Worm (Caenorhabditis elegans) whole organism, L2 larva: ENCODE data around the gene evl-20.

ENCODE experiments used
- C34F6.9 ChIP-seq: fragments of 150-350 bp; optimal IDR thresholded peaks from 2 replicates; lab custom pipeline; 2014; ENCODE audit warnings: missing biosample characterization, missing genetic modification characterization
- F13H6.1 ChIP-seq: sonication (generic microtip); optimal IDR thresholded peaks from 2 replicates; lab custom pipeline; 2016; ENCODE audit warnings: missing genetic modification characterization, missing compliant biosample characterization
- R02D3.7 ChIP-seq: fragments of 150-350 bp; optimal IDR thresholded peaks from 2 replicates; lab custom pipeline; 2014; ENCODE audit warnings: missing biosample characterization, missing genetic modification characterization
- Y55F3AM.14 ChIP-seq: fragments of 200-800 bp; sonication (Bioruptor generic); optimal IDR thresholded peaks from 2 replicates; lab custom pipeline; 2018; ENCODE audit warnings: mild to moderate bottlenecking, missing genetic modification characterization, missing compliant biosample characterization
- ZK546.5 ChIP-seq: sonication (generic microtip); optimal IDR thresholded peaks from 2 replicates; lab custom pipeline; 2017; ENCODE audit warnings: missing biosample characterization, missing genetic modification characterization
- alr-1 ChIP-seq: fragments of 150-350 bp; optimal IDR thresholded peaks from 2 replicates; lab custom pipeline; 2014; ENCODE audit warnings: missing biosample characterization, missing genetic modification characterization
- aly-2 ChIP-seq: fragments of 150-350 bp; optimal IDR thresholded peaks from 2 replicates; lab custom pipeline; 2014; ENCODE audit warnings: missing biosample characterization, missing genetic modification characterization
- ama-1 ChIP-seq: fragments of 150-350 bp; optimal IDR thresholded peaks from 2 replicates; lab custom pipeline; 2018; ENCODE audit warnings: inconsistent platforms
- blmp-1 ChIP-seq: sonication (generic microtip); optimal IDR thresholded peaks from 2 replicates; lab custom pipeline; 2017; ENCODE audit warnings: missing genetic modification characterization, mild to moderate bottlenecking, missing compliant biosample characterization, antibody characterized with exemption, moderate library complexity; ENCODE audit not compliant: insufficient read depth
- ceh-16 ChIP-seq: fragments of 150-350 bp; optimal IDR thresholded peaks from 2 replicates; lab custom pipeline; 2014; ENCODE audit warnings: missing biosample characterization, missing genetic modification characterization
- ceh-82 ChIP-seq: fragments of 150-350 bp; optimal IDR thresholded peaks from 2 replicates; lab custom pipeline; 2014; ENCODE audit warnings: missing biosample characterization, missing genetic modification characterization
- crh-2 ChIP-seq: sonication (generic microtip); optimal IDR thresholded peaks from 2 replicates; lab custom pipeline; 2017; ENCODE audit warnings: missing biosample characterization, missing genetic modification characterization
- dmd-4 ChIP-seq: sonication (generic microtip); optimal IDR thresholded peaks from 2 replicates; lab custom pipeline; 2017; ENCODE audit warnings: missing biosample characterization, missing genetic modification characterization
- egl-27 ChIP-seq: sonication (generic microtip); optimal IDR thresholded peaks from 3 replicates; lab custom pipeline; 2017; ENCODE audit warnings: missing biosample characterization, missing genetic modification reagents, missing genetic modification characterization
- elt-1 ChIP-seq: fragments of 150-350 bp; optimal IDR thresholded peaks from 2 replicates; lab custom pipeline; 2014; ENCODE audit warnings: missing biosample characterization, missing genetic modification characterization
- elt-3 ChIP-seq: sonication (generic microtip); optimal IDR thresholded peaks from 2 replicates; lab custom pipeline; 2017; ENCODE audit warnings: missing biosample characterization, missing genetic modification characterization
- fos-1 ChIP-seq: fragments of 150-350 bp; optimal IDR thresholded peaks from 2 replicates; lab custom pipeline; 2014; ENCODE audit warnings: missing biosample characterization, missing genetic modification characterization
- gmeb-1 ChIP-seq: fragments of 150-350 bp; optimal IDR thresholded peaks from 2 replicates; lab custom pipeline; 2014; ENCODE audit warnings: missing biosample characterization, missing genetic modification characterization
- lin-11 ChIP-seq: fragments of 150-350 bp; sonication (generic microtip); optimal IDR thresholded peaks from 2 replicates; lab custom pipeline; 2014; ENCODE audit warnings: missing biosample characterization, missing genetic modification characterization, inconsistent platforms, mixed read lengths
- lin-13 ChIP-seq: fragments of 150-350 bp; optimal IDR thresholded peaks from 2 replicates; lab custom pipeline; 2014; ENCODE audit warnings: missing biosample characterization, missing genetic modification reagents, missing genetic modification characterization
- lin-39 ChIP-seq: fragments of 150-350 bp; optimal IDR thresholded peaks from 2 replicates; lab custom pipeline; 2014; ENCODE audit warnings: missing biosample characterization, missing genetic modification reagents, missing genetic modification characterization
- lsy-2 ChIP-seq, 2 experiments: fragments of 150-350 bp in 1 of 2; sonication (generic microtip) in 1 of 2; optimal IDR thresholded peaks; 2 replicates each; lab custom pipeline; 2014 to 2017; ENCODE audit warnings: missing biosample characterization in 2 of 2, missing genetic modification characterization in 2 of 2
- mab-5 ChIP-seq: fragments of 150-350 bp; optimal IDR thresholded peaks from 2 replicates; lab custom pipeline; 2014; ENCODE audit warnings: missing biosample characterization, missing genetic modification characterization
- mbf-1 ChIP-seq: sonication (generic microtip); optimal IDR thresholded peaks from 2 replicates; lab custom pipeline; 2017; ENCODE audit warnings: missing biosample characterization, missing genetic modification characterization
- mdl-1 ChIP-seq, 2 experiments: fragments of 150-350 bp in 1 of 2; sonication (generic microtip) in 1 of 2; optimal IDR thresholded peaks; 2 replicates each; lab custom pipeline; 2017; ENCODE audit warnings: missing biosample characterization in 2 of 2, missing genetic modification characterization in 2 of 2
- nhr-11 ChIP-seq: fragments of 150-350 bp; optimal IDR thresholded peaks from 2 replicates; lab custom pipeline; 2014; ENCODE audit warnings: missing biosample characterization, missing genetic modification characterization
- nhr-12 ChIP-seq: fragments of 150-350 bp; optimal IDR thresholded peaks from 2 replicates; lab custom pipeline; 2014; ENCODE audit warnings: missing biosample characterization, missing genetic modification characterization
- nhr-129 ChIP-seq: fragments of 150-350 bp; optimal IDR thresholded peaks from 2 replicates; lab custom pipeline; 2014; ENCODE audit warnings: missing biosample characterization, missing genetic modification characterization
- nhr-21 ChIP-seq: fragments of 150-350 bp; optimal IDR thresholded peaks from 2 replicates; lab custom pipeline; 2014; ENCODE audit warnings: missing biosample characterization, missing genetic modification characterization
- nhr-23 ChIP-seq: fragments of 150-350 bp; optimal IDR thresholded peaks from 2 replicates; lab custom pipeline; 2014; ENCODE audit warnings: missing biosample characterization, missing genetic modification reagents, missing genetic modification characterization
- nhr-237 ChIP-seq: fragments of 150-350 bp; optimal IDR thresholded peaks from 2 replicates; lab custom pipeline; 2014; ENCODE audit warnings: missing biosample characterization, missing genetic modification characterization
- nhr-25 ChIP-seq: fragments of 150-350 bp; sonication (generic microtip); optimal IDR thresholded peaks from 3 replicates; lab custom pipeline; 2014; ENCODE audit warnings: missing biosample characterization, missing genetic modification characterization
- nhr-6 ChIP-seq: fragments of 150-350 bp; optimal IDR thresholded peaks from 2 replicates; lab custom pipeline; 2014; ENCODE audit warnings: missing biosample characterization, missing genetic modification characterization
- peb-1 ChIP-seq: fragments of 150-350 bp; optimal IDR thresholded peaks from 2 replicates; lab custom pipeline; 2014; ENCODE audit warnings: missing biosample characterization, missing genetic modification characterization
- sem-4 ChIP-seq: fragments of 150-350 bp; optimal IDR thresholded peaks from 2 replicates; lab custom pipeline; 2014; ENCODE audit warnings: missing biosample characterization, missing genetic modification reagents, missing genetic modification characterization
- skn-1 ChIP-seq: sonication (generic microtip); optimal IDR thresholded peaks from 2 replicates; lab custom pipeline; 2017; ENCODE audit warnings: missing biosample characterization, missing genetic modification characterization
- sma-3 ChIP-seq: sonication (generic microtip); optimal IDR thresholded peaks from 2 replicates; lab custom pipeline; 2016; ENCODE audit warnings: missing genetic modification reagents, missing genetic modification characterization, missing compliant biosample characterization
- sma-9 ChIP-seq, 2 experiments: fragments of 150-350 bp in 1 of 2; sonication (generic microtip) in 1 of 2; optimal IDR thresholded peaks; 2 replicates each; lab custom pipeline; 2014 to 2016; ENCODE audit warnings: missing genetic modification characterization in 2 of 2, mild to moderate bottlenecking in 1 of 2, missing biosample characterization in 1 of 2, missing compliant biosample characterization in 1 of 2, missing genetic modification reagents in 1 of 2, moderate library complexity in 1 of 2
- snpc-4 ChIP-seq: fragments of 150-350 bp; optimal IDR thresholded peaks from 2 replicates; lab custom pipeline; 2014; ENCODE audit warnings: missing biosample characterization, missing genetic modification characterization
- unc-39 ChIP-seq: fragments of 150-350 bp; optimal IDR thresholded peaks from 2 replicates; lab custom pipeline; 2014; ENCODE audit warnings: missing biosample characterization, missing genetic modification characterization
- unc-55 ChIP-seq: fragments of 150-350 bp; sonication (generic microtip); optimal IDR thresholded peaks from 3 replicates; lab custom pipeline; 2014; ENCODE audit warnings: missing biosample characterization, missing genetic modification reagents, missing genetic modification characterization
- zag-1 ChIP-seq: fragments of 150-350 bp; optimal IDR thresholded peaks from 2 replicates; lab custom pipeline; 2014; ENCODE audit warnings: missing biosample characterization, missing genetic modification characterization
- ztf-11 ChIP-seq: sonication (generic microtip); optimal IDR thresholded peaks from 2 replicates; lab custom pipeline; 2017; ENCODE audit warnings: missing biosample characterization, missing genetic modification characterization
- ztf-4 ChIP-seq: fragments of 150-350 bp; optimal IDR thresholded peaks from 2 replicates; lab custom pipeline; 2014; ENCODE audit warnings: missing biosample characterization, missing genetic modification characterization

The evl-20 gene

DNA sequence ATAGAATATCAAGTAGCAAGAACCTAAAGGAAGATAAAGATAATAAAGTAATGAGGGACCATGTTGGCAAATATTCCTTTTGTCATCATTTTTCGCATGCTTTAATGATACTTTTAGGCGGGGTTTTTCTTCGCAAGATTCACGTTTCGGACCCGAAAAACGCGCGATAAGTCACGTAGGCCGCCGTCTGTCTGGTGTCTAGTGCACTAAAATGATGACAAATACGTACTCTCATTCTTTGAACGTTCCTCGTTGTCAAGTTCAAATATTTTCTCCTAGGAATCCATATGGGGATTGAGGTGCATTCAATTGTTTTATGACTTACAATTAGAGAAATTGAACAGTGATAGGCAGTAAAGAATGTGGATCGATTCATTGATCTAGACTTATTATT is 39.7 kb downstream of the evl-20 start, which contains the start of gene taap-1:
Gene taap-1 (minus strand): TSS at position 79 of the 394 bp plus-strand sequence.
- TF ChIP-seq nhr-129 (tag; lab: Kevin White, UChicago) (peak; percentile 54), ceh-82 (tag; lab: Kevin White, UChicago) (no peak), nhr-11 (tag; lab: Kevin White, UChicago) (no peak), F13H6.1 (tag; lab: Kevin White, UChicago) (no peak), mdl-1 (tag; optimal IDR thresholded peaks at IDR 0.05; lab: Kevin White, UChicago) (peak in 1 of 2 experiments; percentile 17), nhr-12 (tag; lab: Kevin White, UChicago) (no peak), ama-1 (lab: Kevin White, UChicago) (peak; percentile 39), zag-1 (tag; lab: Kevin White, UChicago) (peak; percentile 0), sma-9 (GFP tag; optimal IDR thresholded peaks at IDR 0.05; lab: Kevin White, UChicago) (peak; percentile 77), sma-9 (tag; optimal IDR thresholded peaks at IDR 0.05; lab: Kevin White, UChicago) (no peak), skn-1 (peak; percentile 83), fos-1 (peak; percentile 13), sem-4 (tag; lab: Kevin White, UChicago) (peak; percentile 52)

DNA sequence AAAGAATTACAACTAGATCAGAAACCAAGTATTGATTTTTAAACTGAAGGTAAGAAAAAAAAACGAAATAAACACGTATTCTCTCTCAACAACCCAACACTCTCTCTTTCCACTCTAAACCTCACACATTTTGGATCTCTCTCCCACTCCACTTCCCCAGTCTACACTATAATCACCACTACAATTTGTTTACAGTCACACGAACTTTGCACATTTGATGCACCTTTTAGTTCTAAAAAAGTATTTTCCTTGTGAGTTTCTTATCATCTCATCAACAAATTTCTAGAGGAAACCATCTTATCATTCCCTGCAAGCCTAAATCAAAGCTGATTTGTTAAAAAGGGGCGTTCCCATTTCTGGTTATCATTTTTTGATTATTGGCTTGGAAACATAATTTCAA is 40.4 kb downstream of the evl-20 start:
- TF ChIP-seq mbf-1 (no peak), sem-4 (tag; lab: Kevin White, UChicago) (no peak), ama-1 (lab: Kevin White, UChicago) (peak; percentile 8), nhr-12 (tag; lab: Kevin White, UChicago) (no peak), ceh-82 (tag; lab: Kevin White, UChicago) (no peak), gmeb-1 (peak; percentile 30), crh-2 (peak; percentile 78), ceh-16 (no peak), C34F6.9 (tag; lab: Kevin White, UChicago) (peak; percentile 33), lin-11 (tag; lab: Kevin White, UChicago) (no peak), ztf-4 (tag; lab: Kevin White, UChicago) (no peak), nhr-23 (no peak), lsy-2 (tag; optimal IDR thresholded peaks at IDR 0.05; lab: Kevin White, UChicago) (peak in 1 of 2 experiments; percentile 26), blmp-1 (tag; lab: Kevin White, UChicago) (no peak), aly-2 (tag; lab: Kevin White, UChicago) (no peak), fos-1 (peak; percentile 71), unc-55 (peak; percentile 4), nhr-237 (tag; lab: Kevin White, UChicago) (no peak), sma-9 (GFP tag; optimal IDR thresholded peaks at IDR 0.05; lab: Kevin White, UChicago) (peak; percentile 68), sma-9 (tag; optimal IDR thresholded peaks at IDR 0.05; lab: Kevin White, UChicago) (no peak), egl-27 (tag; lab: Kevin White, UChicago) (peak; percentile 13), ZK546.5 (no peak), R02D3.7 (tag; lab: Kevin White, UChicago) (no peak), elt-3 (tag; lab: Kevin White, UChicago) (no peak), unc-39 (tag; lab: Kevin White, UChicago) (no peak), zag-1 (tag; lab: Kevin White, UChicago) (no peak), dmd-4 (no peak), nhr-129 (tag; lab: Kevin White, UChicago) (peak; percentile 63), nhr-21 (no peak), F13H6.1 (tag; lab: Kevin White, UChicago) (peak; percentile 56), ztf-11 (tag; lab: Kevin White, UChicago) (no peak), peb-1 (tag; lab: Kevin White, UChicago) (no peak)

DNA sequence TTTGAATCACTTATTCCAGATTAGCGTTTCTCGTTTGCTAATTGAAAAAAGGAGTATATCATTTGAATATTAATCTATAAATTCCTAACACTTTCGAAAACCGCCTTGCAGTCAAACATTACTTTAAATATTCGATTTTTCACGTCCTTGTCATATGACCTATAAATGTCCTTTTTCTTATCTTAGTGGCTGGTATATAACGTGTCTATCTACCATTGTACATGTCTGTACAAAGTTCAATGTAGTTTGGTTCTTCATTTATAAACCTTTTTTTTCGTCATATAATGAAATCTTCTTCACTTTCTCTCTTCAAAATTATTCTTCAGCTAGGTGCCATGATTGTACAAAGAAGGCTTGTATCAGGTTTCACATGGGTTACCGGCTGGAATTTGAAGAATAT is 41.5 kb downstream of the evl-20 start, which contains the start of gene gbh-2:
Gene gbh-2 (plus strand): TSS at position 277 of the 400 bp plus-strand sequence.
- TF ChIP-seq C34F6.9 (tag; lab: Kevin White, UChicago), result no peak
- no peak for TF ChIP-seq skn-1
- no peak for TF ChIP-seq mab-5 (tag; lab: Kevin White, UChicago)
- TF ChIP-seq aly-2 (tag; lab: Kevin White, UChicago), result no peak
- peak; percentile 80 for TF ChIP-seq nhr-21
- TF ChIP-seq egl-27 (tag; lab: Kevin White, UChicago), result no peak
- TF ChIP-seq ztf-4 (tag; lab: Kevin White, UChicago), result no peak
- no peak for TF ChIP-seq lin-39
- no peak for TF ChIP-seq ceh-82 (tag; lab: Kevin White, UChicago)
- peak; percentile 24 for TF ChIP-seq nhr-6 (tag; lab: Kevin White, UChicago)
- TF ChIP-seq sma-9 (GFP tag; optimal IDR thresholded peaks at IDR 0.05; lab: Kevin White, UChicago), result peak; percentile 89
- no peak for TF ChIP-seq sma-9 (tag; optimal IDR thresholded peaks at IDR 0.05; lab: Kevin White, UChicago)
- TF ChIP-seq mbf-1, result no peak
- TF ChIP-seq crh-2, result peak; percentile 86
- TF ChIP-seq nhr-23, result no peak
- no peak for TF ChIP-seq zag-1 (tag; lab: Kevin White, UChicago)
- TF ChIP-seq R02D3.7 (tag; lab: Kevin White, UChicago), result no peak
- TF ChIP-seq fos-1, result peak; percentile 73
- no peak for TF ChIP-seq ZK546.5
- peak in 1 of 2 experiments; percentile 3 for TF ChIP-seq lsy-2 (tag; optimal IDR thresholded peaks at IDR 0.05; lab: Kevin White, UChicago)
- TF ChIP-seq blmp-1 (tag; lab: Kevin White, UChicago), result peak; percentile 57
- TF ChIP-seq snpc-4 (tag; lab: Kevin White, UChicago), result no peak
- no peak for TF ChIP-seq Y55F3AM.14 (GFP tag; lab: Kevin White, UChicago)
- no peak for TF ChIP-seq sem-4 (tag; lab: Kevin White, UChicago)
- no peak for TF ChIP-seq ceh-16
- TF ChIP-seq mdl-1 (tag; optimal IDR thresholded peaks at IDR 0.05; lab: Kevin White, UChicago), result no peak
- TF ChIP-seq sma-3, result peak; percentile 64
- no peak for TF ChIP-seq elt-3 (tag; lab: Kevin White, UChicago)
- no peak for TF ChIP-seq peb-1 (tag; lab: Kevin White, UChicago)
- TF ChIP-seq F13H6.1 (tag; lab: Kevin White, UChicago), result peak; percentile 19
- no peak for TF ChIP-seq nhr-11 (tag; lab: Kevin White, UChicago)
- no peak for TF ChIP-seq elt-1
- TF ChIP-seq nhr-12 (tag; lab: Kevin White, UChicago), result no peak
- TF ChIP-seq nhr-25, result peak; percentile 92
- TF ChIP-seq ztf-11 (tag; lab: Kevin White, UChicago), result no peak
- TF ChIP-seq unc-39 (tag; lab: Kevin White, UChicago), result no peak
- no peak for TF ChIP-seq lin-13 (GFP tag; lab: Kevin White, UChicago)
- no peak for TF ChIP-seq alr-1 (tag; lab: Kevin White, UChicago)
